Worm (Caenorhabditis elegans) whole organism, L2 larva: ENCODE data around the gene C53B7.2.

Source experiments
- C34F6.9 ChIP-seq: fragments of 150-350 bp; optimal IDR thresholded peaks from 2 replicates; lab custom pipeline; 2014; ENCODE audit warnings: missing biosample characterization, missing genetic modification characterization
- F13H6.1 ChIP-seq: sonication (generic microtip); optimal IDR thresholded peaks from 2 replicates; lab custom pipeline; 2016; ENCODE audit warnings: missing genetic modification characterization, missing compliant biosample characterization
- R02D3.7 ChIP-seq: fragments of 150-350 bp; optimal IDR thresholded peaks from 2 replicates; lab custom pipeline; 2014; ENCODE audit warnings: missing biosample characterization, missing genetic modification characterization
- Y55F3AM.14 ChIP-seq: fragments of 200-800 bp; sonication (Bioruptor generic); optimal IDR thresholded peaks from 2 replicates; lab custom pipeline; 2018; ENCODE audit warnings: mild to moderate bottlenecking, missing genetic modification characterization, missing compliant biosample characterization
- ZK546.5 ChIP-seq: sonication (generic microtip); optimal IDR thresholded peaks from 2 replicates; lab custom pipeline; 2017; ENCODE audit warnings: missing biosample characterization, missing genetic modification characterization
- alr-1 ChIP-seq: fragments of 150-350 bp; optimal IDR thresholded peaks from 2 replicates; lab custom pipeline; 2014; ENCODE audit warnings: missing biosample characterization, missing genetic modification characterization
- aly-2 ChIP-seq: fragments of 150-350 bp; optimal IDR thresholded peaks from 2 replicates; lab custom pipeline; 2014; ENCODE audit warnings: missing biosample characterization, missing genetic modification characterization
- blmp-1 ChIP-seq: sonication (generic microtip); optimal IDR thresholded peaks from 2 replicates; lab custom pipeline; 2017; ENCODE audit warnings: missing genetic modification characterization, mild to moderate bottlenecking, missing compliant biosample characterization, antibody characterized with exemption, moderate library complexity; ENCODE audit not compliant: insufficient read depth
- ceh-82 ChIP-seq: fragments of 150-350 bp; optimal IDR thresholded peaks from 2 replicates; lab custom pipeline; 2014; ENCODE audit warnings: missing biosample characterization, missing genetic modification characterization
- crh-2 ChIP-seq: sonication (generic microtip); optimal IDR thresholded peaks from 2 replicates; lab custom pipeline; 2017; ENCODE audit warnings: missing biosample characterization, missing genetic modification characterization
- dmd-4 ChIP-seq: sonication (generic microtip); optimal IDR thresholded peaks from 2 replicates; lab custom pipeline; 2017; ENCODE audit warnings: missing biosample characterization, missing genetic modification characterization
- egl-27 ChIP-seq: sonication (generic microtip); optimal IDR thresholded peaks from 3 replicates; lab custom pipeline; 2017; ENCODE audit warnings: missing biosample characterization, missing genetic modification reagents, missing genetic modification characterization
- elt-1 ChIP-seq: fragments of 150-350 bp; optimal IDR thresholded peaks from 2 replicates; lab custom pipeline; 2014; ENCODE audit warnings: missing biosample characterization, missing genetic modification characterization
- elt-3 ChIP-seq: sonication (generic microtip); optimal IDR thresholded peaks from 2 replicates; lab custom pipeline; 2017; ENCODE audit warnings: missing biosample characterization, missing genetic modification characterization
- fos-1 ChIP-seq: fragments of 150-350 bp; optimal IDR thresholded peaks from 2 replicates; lab custom pipeline; 2014; ENCODE audit warnings: missing biosample characterization, missing genetic modification characterization
- lin-11 ChIP-seq: fragments of 150-350 bp; sonication (generic microtip); optimal IDR thresholded peaks from 2 replicates; lab custom pipeline; 2014; ENCODE audit warnings: missing biosample characterization, missing genetic modification characterization, inconsistent platforms, mixed read lengths
- lin-13 ChIP-seq: fragments of 150-350 bp; optimal IDR thresholded peaks from 2 replicates; lab custom pipeline; 2014; ENCODE audit warnings: missing biosample characterization, missing genetic modification reagents, missing genetic modification characterization
- lin-39 ChIP-seq: fragments of 150-350 bp; optimal IDR thresholded peaks from 2 replicates; lab custom pipeline; 2014; ENCODE audit warnings: missing biosample characterization, missing genetic modification reagents, missing genetic modification characterization
- lsy-2 ChIP-seq, 2 experiments: fragments of 150-350 bp in 1 of 2; sonication (generic microtip) in 1 of 2; optimal IDR thresholded peaks; 2 replicates each; lab custom pipeline; 2014 to 2017; ENCODE audit warnings: missing biosample characterization in 2 of 2, missing genetic modification characterization in 2 of 2
- mab-5 ChIP-seq: fragments of 150-350 bp; optimal IDR thresholded peaks from 2 replicates; lab custom pipeline; 2014; ENCODE audit warnings: missing biosample characterization, missing genetic modification characterization
- mbf-1 ChIP-seq: sonication (generic microtip); optimal IDR thresholded peaks from 2 replicates; lab custom pipeline; 2017; ENCODE audit warnings: missing biosample characterization, missing genetic modification characterization
- nhr-10 ChIP-seq: sonication (generic microtip); optimal IDR thresholded peaks from 2 replicates; lab custom pipeline; 2017; ENCODE audit warnings: missing biosample characterization, missing genetic modification characterization
- nhr-11 ChIP-seq: fragments of 150-350 bp; optimal IDR thresholded peaks from 2 replicates; lab custom pipeline; 2014; ENCODE audit warnings: missing biosample characterization, missing genetic modification characterization
- nhr-12 ChIP-seq: fragments of 150-350 bp; optimal IDR thresholded peaks from 2 replicates; lab custom pipeline; 2014; ENCODE audit warnings: missing biosample characterization, missing genetic modification characterization
- nhr-129 ChIP-seq: fragments of 150-350 bp; optimal IDR thresholded peaks from 2 replicates; lab custom pipeline; 2014; ENCODE audit warnings: missing biosample characterization, missing genetic modification characterization
- nhr-23 ChIP-seq: fragments of 150-350 bp; optimal IDR thresholded peaks from 2 replicates; lab custom pipeline; 2014; ENCODE audit warnings: missing biosample characterization, missing genetic modification reagents, missing genetic modification characterization
- nhr-237 ChIP-seq: fragments of 150-350 bp; optimal IDR thresholded peaks from 2 replicates; lab custom pipeline; 2014; ENCODE audit warnings: missing biosample characterization, missing genetic modification characterization
- nhr-25 ChIP-seq: fragments of 150-350 bp; sonication (generic microtip); optimal IDR thresholded peaks from 3 replicates; lab custom pipeline; 2014; ENCODE audit warnings: missing biosample characterization, missing genetic modification characterization
- nhr-77 ChIP-seq: fragments of 150-350 bp; optimal IDR thresholded peaks from 2 replicates; lab custom pipeline; 2014; ENCODE audit warnings: missing biosample characterization, missing genetic modification characterization
- sem-4 ChIP-seq: fragments of 150-350 bp; optimal IDR thresholded peaks from 2 replicates; lab custom pipeline; 2014; ENCODE audit warnings: missing biosample characterization, missing genetic modification reagents, missing genetic modification characterization
- skn-1 ChIP-seq: sonication (generic microtip); optimal IDR thresholded peaks from 2 replicates; lab custom pipeline; 2017; ENCODE audit warnings: missing biosample characterization, missing genetic modification characterization
- sma-9 ChIP-seq, 2 experiments: fragments of 150-350 bp in 1 of 2; sonication (generic microtip) in 1 of 2; optimal IDR thresholded peaks; 2 replicates each; lab custom pipeline; 2014 to 2016; ENCODE audit warnings: missing genetic modification characterization in 2 of 2, mild to moderate bottlenecking in 1 of 2, missing biosample characterization in 1 of 2, missing compliant biosample characterization in 1 of 2, missing genetic modification reagents in 1 of 2, moderate library complexity in 1 of 2
- snpc-4 ChIP-seq: fragments of 150-350 bp; optimal IDR thresholded peaks from 2 replicates; lab custom pipeline; 2014; ENCODE audit warnings: missing biosample characterization, missing genetic modification characterization
- unc-39 ChIP-seq: fragments of 150-350 bp; optimal IDR thresholded peaks from 2 replicates; lab custom pipeline; 2014; ENCODE audit warnings: missing biosample characterization, missing genetic modification characterization
- unc-55 ChIP-seq: fragments of 150-350 bp; sonication (generic microtip); optimal IDR thresholded peaks from 3 replicates; lab custom pipeline; 2014; ENCODE audit warnings: missing biosample characterization, missing genetic modification reagents, missing genetic modification characterization
- unc-62 ChIP-seq: fragments of 150-350 bp; optimal IDR thresholded peaks from 2 replicates; lab custom pipeline; 2014; ENCODE audit warnings: missing biosample characterization, missing genetic modification reagents, missing genetic modification characterization
- zag-1 ChIP-seq: fragments of 150-350 bp; optimal IDR thresholded peaks from 2 replicates; lab custom pipeline; 2014; ENCODE audit warnings: missing biosample characterization, missing genetic modification characterization
- ztf-1 ChIP-seq: fragments of 200-800 bp; sonication (Bioruptor generic); conservative IDR thresholded peaks from 2 replicates; pipeline ENCODE4 v1.3.6; 2022; ENCODE audit warnings: missing genetic modification characterization, missing compliant biosample characterization
- ztf-11 ChIP-seq: sonication (generic microtip); optimal IDR thresholded peaks from 2 replicates; lab custom pipeline; 2017; ENCODE audit warnings: missing biosample characterization, missing genetic modification characterization
- ztf-4 ChIP-seq: fragments of 150-350 bp; optimal IDR thresholded peaks from 2 replicates; lab custom pipeline; 2014; ENCODE audit warnings: missing biosample characterization, missing genetic modification characterization

C53B7.2 gene

ce11 chrX:6884439-6884838, 38.4 kb downstream of the C53B7.2 start:
- TF ChIP-seq sma-9 (GFP tag; optimal IDR thresholded peaks at IDR 0.05; lab: Kevin White, UChicago) (no peak), sma-9 (tag; optimal IDR thresholded peaks at IDR 0.05; lab: Kevin White, UChicago) (no peak), mbf-1 (tag; lab: Kevin White, UChicago) (no peak), ZK546.5 (tag; lab: Kevin White, UChicago) (no peak)
- TF ChIP-seq, all 48 proteins: peak for 0

- TF ChIP-seq nhr-129, result no peak
- TF ChIP-seq fos-1, result peak; percentile 23
- TF ChIP-seq nhr-25, result no peak
These were observed 39.3 kb downstream of the C53B7.2 start, which contains the start of gene F41C6.7 for ce11 chrX:6885227-6885853. Gene F41C6.7 (minus strand): TSS chrX:6885277.

ce11 chrX:6888208-6888607, 42.2 kb downstream of the C53B7.2 start:
- TF ChIP-seq ztf-4 (no peak), nhr-23 (tag; lab: Kevin White, UChicago) (no peak), elt-1 (tag; lab: Kevin White, UChicago) (no peak), crh-2 (tag; lab: Kevin White, UChicago) (no peak), nhr-77 (tag; lab: Kevin White, UChicago) (no peak), unc-55 (GFP tag; lab: Kevin White, UChicago) (no peak), C34F6.9 (tag; lab: Kevin White, UChicago) (no peak), lin-39 (no peak), dmd-4 (tag; lab: Kevin White, UChicago) (no peak), Y55F3AM.14 (GFP tag; lab: Kevin White, UChicago) (no peak), ztf-11 (no peak), unc-62 (no peak), nhr-12 (tag; lab: Kevin White, UChicago) (no peak), R02D3.7 (tag; lab: Kevin White, UChicago) (no peak), egl-27 (tag; lab: Kevin White, UChicago) (no peak), nhr-129 (no peak), unc-39 (tag; lab: Kevin White, UChicago) (no peak), mbf-1 (tag; lab: Kevin White, UChicago) (no peak), zag-1 (tag; lab: Kevin White, UChicago) (no peak), alr-1 (tag; lab: Kevin White, UChicago) (no peak)
- TF ChIP-seq, all 48 proteins: peak for 0

ce11 chrX:6889374-6889773, 43.3 kb downstream of the C53B7.2 start, which contains the start of gene unc-6:
Gene unc-6 (plus strand): TSS chrX:6889674.
- TF ChIP-seq nhr-10 (tag; lab: Kevin White, UChicago) (no peak), sem-4 (no peak), lin-13 (GFP tag; lab: Kevin White, UChicago) (no peak)
- TF ChIP-seq, all 48 proteins: peak for 0

- TF ChIP-seq elt-1 (tag; lab: Kevin White, UChicago) (no peak), F13H6.1 (tag; lab: Kevin White, UChicago) (peak; percentile 14)
These were observed 47.0 kb downstream of the C53B7.2 start for ce11 chrX:6893074-6893473.

ce11 chrX:6894104-6894503, 48.1 kb downstream of the C53B7.2 start:
- TF ChIP-seq ceh-82 (tag; lab: Kevin White, UChicago) (no peak), crh-2 (tag; lab: Kevin White, UChicago) (no peak), elt-3 (tag; lab: Kevin White, UChicago) (no peak), skn-1 (tag; lab: Kevin White, UChicago) (no peak), elt-1 (tag; lab: Kevin White, UChicago) (no peak), nhr-11 (tag; lab: Kevin White, UChicago) (no peak), snpc-4 (tag; lab: Kevin White, UChicago) (no peak), alr-1 (tag; lab: Kevin White, UChicago) (no peak), mab-5 (tag; lab: Kevin White, UChicago) (peak; percentile 55), unc-55 (GFP tag; lab: Kevin White, UChicago) (no peak), nhr-25 (no peak), nhr-77 (tag; lab: Kevin White, UChicago) (no peak), nhr-129 (peak; percentile 17), blmp-1 (tag; lab: Kevin White, UChicago) (no peak), F13H6.1 (tag; lab: Kevin White, UChicago) (peak; percentile 39), nhr-237 (tag; lab: Kevin White, UChicago) (no peak), lin-11 (tag; lab: Kevin White, UChicago) (no peak), lin-39 (peak; percentile 6), mbf-1 (tag; lab: Kevin White, UChicago) (no peak), lin-13 (GFP tag; lab: Kevin White, UChicago) (no peak), egl-27 (tag; lab: Kevin White, UChicago) (no peak), aly-2 (no peak), C34F6.9 (tag; lab: Kevin White, UChicago) (no peak), zag-1 (tag; lab: Kevin White, UChicago) (no peak), ztf-1 (GFP tag; lab: Robert Waterston, UW) (no peak), fos-1 (no peak), sem-4 (peak; percentile 36), dmd-4 (tag; lab: Kevin White, UChicago) (no peak), ztf-4 (no peak), R02D3.7 (tag; lab: Kevin White, UChicago) (no peak), lsy-2 (tag; optimal IDR thresholded peaks at IDR 0.05; lab: Kevin White, UChicago) (peak in 1 of 2 experiments; percentile 68)
